Worm (Caenorhabditis elegans) whole organism, L3 larva: ENCODE data around the gene lec-5.

Source experiments
- elt-1 ChIP-seq: fragments of 150-350 bp; optimal IDR thresholded peaks from 2 replicates; lab custom pipeline; 2014; ENCODE audit warnings: missing biosample characterization, missing genetic modification characterization
- elt-3 ChIP-seq, 3 experiments: fragments of 150-350 bp in 1 of 3; sonication (generic microtip) in 2 of 3; optimal IDR thresholded peaks; 2 replicates in 2 of 3; 4 replicates in 1 of 3; lab custom pipeline; 2014 to 2017; ENCODE audit warnings: missing biosample characterization in 3 of 3, missing genetic modification characterization in 3 of 3
- nhr-11 ChIP-seq: fragments of 150-350 bp; optimal IDR thresholded peaks from 2 replicates; lab custom pipeline; 2014; ENCODE audit warnings: missing biosample characterization, missing genetic modification characterization
- nhr-12 ChIP-seq: fragments of 150-350 bp; optimal IDR thresholded peaks from 2 replicates; lab custom pipeline; 2014; ENCODE audit warnings: missing biosample characterization, missing genetic modification characterization
- nhr-237 ChIP-seq: fragments of 150-350 bp; optimal IDR thresholded peaks from 2 replicates; lab custom pipeline; 2014; ENCODE audit warnings: missing biosample characterization, missing genetic modification characterization
- nhr-77 ChIP-seq: fragments of 150-350 bp; optimal IDR thresholded peaks from 2 replicates; lab custom pipeline; 2014; ENCODE audit warnings: missing biosample characterization, missing genetic modification characterization
- pha-4 ChIP-seq: fragments of 150-350 bp; optimal IDR thresholded peaks from 2 replicates; lab custom pipeline; 2014; ENCODE audit warnings: missing biosample characterization, missing genetic modification reagents, missing genetic modification characterization
- snpc-4 ChIP-seq: fragments of 150-350 bp; optimal IDR thresholded peaks from 2 replicates; lab custom pipeline; 2014; ENCODE audit warnings: missing biosample characterization, missing genetic modification characterization

DNA sequence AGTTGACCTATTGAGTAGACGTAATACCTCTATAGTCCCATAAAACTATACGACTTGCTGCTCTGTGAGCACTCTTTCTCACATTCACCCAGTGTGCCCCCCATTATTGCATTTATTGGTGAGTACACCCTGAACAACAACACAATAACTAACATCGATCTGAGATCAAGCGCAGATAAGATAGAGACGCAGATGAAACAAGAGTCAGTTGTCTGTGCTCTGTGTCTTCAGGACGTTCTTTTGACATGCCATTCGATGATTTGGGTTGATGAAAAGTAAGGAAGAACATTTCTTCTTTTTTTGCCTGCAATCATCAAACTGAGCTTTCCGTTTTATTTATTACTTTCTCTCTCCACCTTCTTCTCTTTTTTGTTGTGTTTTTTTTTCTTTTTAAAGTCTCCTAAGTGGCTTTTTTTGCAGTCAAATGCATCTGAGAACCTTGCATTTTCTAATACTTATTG lies 50.6 kb downstream of the lec-5 start, which contains the start of gene lect-2:
- no peak for TF ChIP-seq snpc-4
- no peak for TF ChIP-seq elt-3 (tag; optimal IDR thresholded peaks at IDR 0.05; lab: Kevin White, UChicago)
- no peak for TF ChIP-seq nhr-77 (tag; lab: Kevin White, UChicago)
- no peak for TF ChIP-seq nhr-11 (tag; lab: Kevin White, UChicago)
- no peak for TF ChIP-seq pha-4
- peak; percentile 39 for TF ChIP-seq elt-1 (tag; lab: Kevin White, UChicago)
- no peak for TF ChIP-seq nhr-12 (tag; lab: Kevin White, UChicago)
- no peak for TF ChIP-seq nhr-237 (tag; lab: Kevin White, UChicago)
